Worm (Caenorhabditis elegans) whole organism, late embryonic: ENCODE results near the gene C07A12.7.

ENCODE experiments used
- Y22D7AL.16 ChIP-seq: sonication (generic microtip); optimal IDR thresholded peaks from 2 replicates; lab custom pipeline; 2016; ENCODE audit warnings: missing genetic modification characterization, missing compliant biosample characterization
- fax-1 ChIP-seq: sonication (generic microtip); optimal IDR thresholded peaks from 2 replicates; lab custom pipeline; 2016; ENCODE audit warnings: missing genotype, missing genetic modification characterization, missing compliant biosample characterization
- gmeb-2 ChIP-seq: sonication (generic microtip); optimal IDR thresholded peaks from 2 replicates; lab custom pipeline; 2016; ENCODE audit warnings: missing genetic modification characterization, inconsistent platforms, missing compliant biosample characterization
- hlh-13 ChIP-seq: fragments of 200-800 bp; sonication (Bioruptor generic); optimal IDR thresholded peaks from 2 replicates; lab custom pipeline; 2018; ENCODE audit warnings: mild to moderate bottlenecking, missing genetic modification characterization, missing compliant biosample characterization
- hlh-30 ChIP-seq: sonication (generic microtip); optimal IDR thresholded peaks from 2 replicates; lab custom pipeline; 2017; ENCODE audit warnings: antibody characterized with exemption, missing genetic modification characterization, missing compliant biosample characterization; ENCODE audit not compliant: insufficient read depth
- nhr-11 ChIP-seq: fragments of 150-350 bp; optimal IDR thresholded peaks from 2 replicates; lab custom pipeline; 2014; ENCODE audit warnings: missing biosample characterization, missing genetic modification characterization
- pha-4 ChIP-seq: fragments of 150-350 bp; optimal IDR thresholded peaks from 2 replicates; lab custom pipeline; 2018; ENCODE audit warnings: missing biosample characterization, missing genetic modification reagents, missing genetic modification characterization
- pros-1 ChIP-seq: fragments of 150-350 bp; optimal IDR thresholded peaks from 2 replicates; lab custom pipeline; 2014; ENCODE audit warnings: missing biosample characterization, missing genetic modification reagents, missing genetic modification characterization

DNA sequence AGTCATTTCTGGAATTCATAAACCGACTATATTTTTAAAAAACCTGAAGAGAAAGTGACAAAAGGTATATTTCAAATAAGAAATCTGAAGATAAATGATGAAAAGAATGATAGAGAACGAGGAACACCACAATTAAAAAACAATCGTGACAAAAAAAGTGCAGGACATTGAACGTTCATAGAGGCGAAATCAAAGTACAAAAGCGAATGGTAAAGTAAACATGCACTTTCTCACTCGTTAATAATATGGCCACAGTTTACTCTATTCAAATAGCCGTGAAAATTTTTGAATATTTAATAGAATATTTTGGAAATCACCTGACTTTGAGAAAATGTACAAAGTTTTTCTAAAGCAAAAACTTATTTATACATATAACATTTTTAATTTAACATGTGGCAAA is 29.7 kb downstream of the C07A12.7 start, which contains the start of gene F46H6.5:
- TF ChIP-seq gmeb-2 (tag; lab: Kevin White, UChicago), result no peak
- TF ChIP-seq pros-1 (tag; lab: Kevin White, UChicago), result no peak
- TF ChIP-seq hlh-30 (tag; lab: Kevin White, UChicago), result no peak
- no peak for TF ChIP-seq hlh-13 (GFP tag; lab: Kevin White, UChicago)
- no peak for TF ChIP-seq pha-4 (tag; lab: Kevin White, UChicago)
- no peak for TF ChIP-seq fax-1 (tag; lab: Kevin White, UChicago)
- TF ChIP-seq Y22D7AL.16, result no peak
- no peak for TF ChIP-seq nhr-11 (tag; lab: Kevin White, UChicago)
